Worm (Caenorhabditis elegans): ENCODE measurements around the gene Y82E9BL.1.

ce11 chrIII:1354523-1354922 is 697 bp downstream of the Y82E9BL.1 start:
- TF ChIP-seq flt-1 (GFP tag; IDR thresholded peaks at IDR 0.05), result no peak
- TF ChIP-seq T22C8.4 (GFP tag; IDR thresholded peaks at IDR 0.05), result no peak

Data from whole organism, midembryonic.